Worm (Caenorhabditis elegans): ENCODE results near the gene ani-2.
A peak's percentile ranks its signal among the peaks of the same experiment; 100 is the strongest.

ani-2 gene

DNA sequence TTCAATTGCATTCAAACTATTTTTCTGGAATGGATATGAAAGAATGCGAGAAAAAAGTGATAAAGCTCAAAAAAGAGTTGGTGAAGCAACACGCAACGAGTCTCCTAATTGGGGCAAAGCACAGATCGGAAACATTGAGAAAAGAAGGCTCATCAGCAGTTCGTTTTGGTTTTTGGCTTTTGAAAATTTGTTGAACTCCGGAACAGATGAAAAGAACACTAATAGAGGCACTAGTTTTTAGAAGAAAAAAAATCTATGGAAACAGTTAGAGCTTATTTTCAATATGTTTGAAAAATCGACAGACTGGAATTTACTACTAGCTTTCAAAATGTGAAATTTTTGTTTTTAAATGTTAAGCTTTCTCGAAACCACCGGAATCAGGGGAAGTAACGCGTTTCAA, 53.3 kb downstream of the ani-2 start:
- TF ChIP-seq snpc-4 (tag; optimal IDR thresholded peaks at IDR 0.05) (no peak), ztf-4 (tag; optimal IDR thresholded peaks at IDR 0.05) (no peak)

DNA sequence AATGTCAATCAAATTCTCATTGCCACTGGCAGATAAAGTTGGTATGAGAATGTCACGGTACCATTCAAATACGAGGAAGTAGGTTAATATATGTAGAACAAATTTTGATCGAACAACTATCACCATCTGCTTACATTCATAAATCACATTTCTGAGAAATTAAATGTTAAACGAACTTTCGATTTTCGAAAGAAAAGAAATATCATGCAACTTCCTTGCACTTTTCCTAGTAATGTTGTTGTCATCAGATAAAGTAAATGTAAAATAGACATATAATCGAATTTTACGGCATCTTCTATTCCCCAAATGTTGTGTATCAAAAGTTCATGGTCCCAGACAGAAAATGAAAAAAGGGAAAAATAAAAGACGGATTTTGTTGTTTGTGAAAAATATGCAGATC, 53.7 kb downstream of the ani-2 start:
- no peak for TF ChIP-seq nfya-1 (tag; optimal IDR thresholded peaks at IDR 0.05; ENCODE audit: insufficient read depth)
- peak; percentile 27 for TF ChIP-seq fkh-10 (GFP tag; optimal IDR thresholded peaks at IDR 0.05)
- TF ChIP-seq elt-2 (tag; optimal IDR thresholded peaks at IDR 0.05) = no peak
- no peak for TF ChIP-seq nhr-28 (tag; optimal IDR thresholded peaks at IDR 0.05)
- no peak for TF ChIP-seq pqm-1 (tag; optimal IDR thresholded peaks at IDR 0.05)
- no peak for TF ChIP-seq tbx-2 (tag; optimal IDR thresholded peaks at IDR 0.05)
- TF ChIP-seq mml-1 (tag; optimal IDR thresholded peaks at IDR 0.05) = no peak
- no peak for TF ChIP-seq elt-3 (tag; optimal IDR thresholded peaks at IDR 0.05)

All from whole organism, L3 larva.